Fruit fly (Drosophila melanogaster) whole organism, adult: ENCODE results near the gene CG1635.

Experiments used
- ovo ChIP-seq: fragments of 200-800 bp; sonication (Bioruptor generic); optimal IDR thresholded peaks from 2 replicates; lab custom pipeline; 2016; ENCODE audit warnings: missing biosample characterization, missing genetic modification characterization
- pad ChIP-seq: fragments of 200-800 bp; sonication (Bioruptor generic); optimal IDR thresholded peaks from 3 replicates; lab custom pipeline; 2017; ENCODE audit warnings: missing biosample characterization, missing genetic modification characterization, mild to moderate bottlenecking, moderate library complexity, missing genetic modification reagents
- toe ChIP-seq: fragments of 200-800 bp; sonication (Bioruptor generic); optimal IDR thresholded peaks from 2 replicates; lab custom pipeline; 2016; ENCODE audit warnings: missing biosample characterization, missing genetic modification characterization

- TF ChIP-seq pad = peak; percentile 25
- no peak for TF ChIP-seq toe (GFP tag; lab: Kevin White, UChicago)
- TF ChIP-seq ovo (GFP tag; lab: Kevin White, UChicago) = peak; percentile 83
These were observed 21.1 kb downstream of the CG1635 start for dm6 chr3R:31609413-31610054.
